Fruit fly (Drosophila melanogaster) whole organism, embryonic: Measurements from ENCODE around the gene fzy.

Experiments used
- BEAF-32 ChIP-seq: fragments of 200-800 bp; sonication (Bioruptor generic); optimal IDR thresholded peaks from 3 replicates; lab custom pipeline; 2017; ENCODE audit warnings: missing biosample characterization, missing genetic modification characterization, mild to moderate bottlenecking, moderate library complexity, missing genetic modification reagents
- CG1024 ChIP-seq: fragments of 200-800 bp; sonication (Bioruptor generic); IDR thresholded peaks from 2 replicates; pipeline ENCODE4 v1.3.6; 2022; ENCODE audit warnings: missing biosample characterization, missing genetic modification characterization
- CG10267 ChIP-seq: fragments of 200-800 bp; sonication (Bioruptor generic); optimal IDR thresholded peaks from 2 replicates; lab custom pipeline; 2018; ENCODE audit warnings: missing biosample characterization, mild to moderate bottlenecking, missing genetic modification characterization, moderate library complexity
- CG12104 ChIP-seq: fragments of 200-800 bp; sonication (Bioruptor generic); optimal IDR thresholded peaks from 3 replicates; lab custom pipeline; 2016; ENCODE audit warnings: missing biosample characterization, missing genetic modification characterization
- CG12299 ChIP-seq: fragments of 200-800 bp; sonication (Bioruptor generic); optimal IDR thresholded peaks from 2 replicates; lab custom pipeline; 2018; ENCODE audit warnings: missing biosample characterization, mild to moderate bottlenecking, missing genetic modification characterization
- CG12659 ChIP-seq: fragments of 200-800 bp; sonication (Bioruptor generic); optimal IDR thresholded peaks from 3 replicates; lab custom pipeline; 2017; ENCODE audit warnings: mild to moderate bottlenecking, missing biosample characterization, missing genetic modification reagents, missing genetic modification characterization
- CG14710 ChIP-seq: fragments of 200-800 bp; sonication (Bioruptor generic); optimal IDR thresholded peaks from 3 replicates; lab custom pipeline; 2019; ENCODE audit warnings: missing biosample characterization, mild to moderate bottlenecking, missing genetic modification characterization, moderate library complexity
- CG17359 ChIP-seq: fragments of 200-800 bp; sonication (Bioruptor generic); optimal IDR thresholded peaks from 3 replicates; lab custom pipeline; 2018; ENCODE audit warnings: missing biosample characterization, mild to moderate bottlenecking, missing genetic modification characterization, moderate library complexity
- CG2116 ChIP-seq: fragments of 200-800 bp; sonication (Bioruptor generic); optimal IDR thresholded peaks from 3 replicates; lab custom pipeline; 2018; ENCODE audit warnings: missing biosample characterization, mild to moderate bottlenecking, missing genetic modification characterization
- CG2712 ChIP-seq: fragments of 200-800 bp; optimal IDR thresholded peaks from 3 replicates; lab custom pipeline; 2019; ENCODE audit warnings: missing biosample characterization, mild to moderate bottlenecking, missing genetic modification characterization, moderate library complexity
- CG30403 ChIP-seq: fragments of 200-800 bp; sonication (Bioruptor generic); optimal IDR thresholded peaks from 3 replicates; lab custom pipeline; 2016; ENCODE audit warnings: missing biosample characterization, missing genetic modification characterization
- CG31365 ChIP-seq: fragments of 200-800 bp; sonication (Bioruptor generic); optimal IDR thresholded peaks from 2 replicates; lab custom pipeline; 2018; ENCODE audit warnings: missing biosample characterization, mild to moderate bottlenecking, missing genetic modification characterization
- CG3726 ChIP-seq: fragments of 200-800 bp; sonication (Bioruptor generic); IDR thresholded peaks from 3 replicates; pipeline ENCODE4, ENCODE4 v1.3.6; 2022; ENCODE audit warnings: missing biosample characterization, missing genetic modification characterization
- CG6254 ChIP-seq: fragments of 200-800 bp; sonication (Bioruptor generic); optimal IDR thresholded peaks from 3 replicates; lab custom pipeline; 2017; ENCODE audit warnings: mild to moderate bottlenecking, missing biosample characterization, missing genetic modification reagents, missing genetic modification characterization
- CG7556 ChIP-seq: fragments of 200-800 bp; sonication (Bioruptor generic); optimal IDR thresholded peaks from 2 replicates; lab custom pipeline; 2017; ENCODE audit warnings: missing biosample characterization, mild to moderate bottlenecking, missing genetic modification characterization
- CG8281 ChIP-seq: fragments of 200-800 bp; sonication (Bioruptor generic); optimal IDR thresholded peaks from 2 replicates; lab custom pipeline; 2018; ENCODE audit warnings: missing biosample characterization, mild to moderate bottlenecking, missing genetic modification characterization, moderate library complexity
- CG8388 ChIP-seq: fragments of 200-800 bp; sonication (Bioruptor generic); optimal IDR thresholded peaks from 2 replicates; lab custom pipeline; 2019; ENCODE audit warnings: missing biosample characterization, mild to moderate bottlenecking, missing genetic modification characterization, moderate library complexity
- CG8924 ChIP-seq: fragments of 200-800 bp; optimal IDR thresholded peaks from 3 replicates; lab custom pipeline; 2019; ENCODE audit warnings: missing biosample characterization, mild to moderate bottlenecking, missing genetic modification characterization, moderate library complexity
- CG9932 ChIP-seq: fragments of 200-800 bp; sonication (Bioruptor generic); IDR thresholded peaks from 2 replicates; pipeline ENCODE4 v1.3.6; 2022; ENCODE audit warnings: missing biosample characterization, missing genetic modification characterization
- CoRest ChIP-seq: fragments of 200-800 bp; sonication (Bioruptor generic); optimal IDR thresholded peaks from 3 replicates; lab custom pipeline; 2018; ENCODE audit warnings: missing biosample characterization, mild to moderate bottlenecking, missing genetic modification characterization, moderate library complexity
- D19B ChIP-seq: fragments of 200-800 bp; sonication (Bioruptor generic); optimal IDR thresholded peaks from 2 replicates; lab custom pipeline; 2017; ENCODE audit warnings: missing biosample characterization, mild to moderate bottlenecking, missing genetic modification characterization
- Dip3 ChIP-seq: fragments of 200-800 bp; sonication (Bioruptor generic); optimal IDR thresholded peaks from 3 replicates; lab custom pipeline; 2016; ENCODE audit warnings: missing biosample characterization, missing genetic modification characterization
- Dp ChIP-seq: fragments of 200-800 bp; sonication (Bioruptor generic); optimal IDR thresholded peaks from 2 replicates; lab custom pipeline; 2018; ENCODE audit warnings: missing biosample characterization, mild to moderate bottlenecking, missing genetic modification characterization, moderate library complexity
- E2f2 ChIP-seq: fragments of 200-800 bp; sonication (Bioruptor generic); IDR thresholded peaks from 2 replicates; pipeline ENCODE4 v1.3.6; 2022; ENCODE audit warnings: missing biosample characterization, missing genetic modification characterization
- Ets65A ChIP-seq: fragments of 200-800 bp; sonication (Bioruptor generic); peaks from one replicate; lab custom pipeline; 2016; ENCODE audit warnings: missing biosample characterization, missing genetic modification characterization
- Hand ChIP-seq: fragments of 200-800 bp; sonication (Bioruptor generic); optimal IDR thresholded peaks from 2 replicates; lab custom pipeline; 2017; ENCODE audit warnings: mild to moderate bottlenecking, missing biosample characterization, missing genetic modification reagents, missing genetic modification characterization
- HmgZ ChIP-seq: fragments of 200-800 bp; sonication (Bioruptor generic); optimal IDR thresholded peaks from 2 replicates; lab custom pipeline; 2018; ENCODE audit warnings: missing biosample characterization, mild to moderate bottlenecking, missing genetic modification characterization
- Poxn ChIP-seq: fragments of 200-800 bp; sonication (Bioruptor generic); IDR thresholded peaks from 2 replicates; pipeline ENCODE4 v1.3.6; 2022; ENCODE audit warnings: missing biosample characterization, missing genetic modification characterization
- Ssrp ChIP-seq: fragments of 200-800 bp; sonication (Bioruptor generic); optimal IDR thresholded peaks from 2 replicates; lab custom pipeline; 2018; ENCODE audit warnings: missing biosample characterization, mild to moderate bottlenecking, missing genetic modification characterization, moderate library complexity
- Vsx1 ChIP-seq: fragments of 200-800 bp; sonication (Bioruptor generic); optimal IDR thresholded peaks from 2 replicates; lab custom pipeline; 2017; ENCODE audit warnings: missing biosample characterization, mild to moderate bottlenecking, missing genetic modification characterization, missing genetic modification reagents
- chinmo ChIP-seq: fragments of 200-800 bp; sonication (Bioruptor generic); IDR thresholded peaks from 4 replicates; pipeline ENCODE4 v1.3.6; 2022; ENCODE audit warnings: missing biosample characterization, missing genetic modification characterization; ENCODE audit not compliant: partially characterized antibody
- dpn ChIP-seq, 2 experiments: fragments of 200-800 bp; sonication (Bioruptor generic); optimal IDR thresholded peaks; 3 replicates each; lab custom pipeline; 2016; ENCODE audit warnings: missing biosample characterization in 2 of 2, missing genetic modification characterization in 2 of 2
- ewg ChIP-seq: fragments of 200-800 bp; sonication (Bioruptor generic); optimal IDR thresholded peaks from 3 replicates; lab custom pipeline; 2017; ENCODE audit warnings: mild to moderate bottlenecking, missing biosample characterization, missing genetic modification reagents, missing genetic modification characterization
- eyg ChIP-seq: fragments of 200-800 bp; sonication (Bioruptor generic); optimal IDR thresholded peaks from 3 replicates; lab custom pipeline; 2016; ENCODE audit warnings: missing biosample characterization, missing genetic modification characterization
- gfzf ChIP-seq: fragments of 200-800 bp; sonication (Bioruptor generic); optimal IDR thresholded peaks from 2 replicates; lab custom pipeline; 2016; ENCODE audit warnings: missing biosample characterization, mild to moderate bottlenecking, missing genetic modification characterization, moderate library complexity
- grau ChIP-seq: fragments of 200-800 bp; optimal IDR thresholded peaks from 3 replicates; lab custom pipeline; 2019; ENCODE audit warnings: missing biosample characterization, mild to moderate bottlenecking, missing genetic modification characterization, moderate library complexity
- jigr1 ChIP-seq: fragments of 200-800 bp; sonication (Bioruptor generic); IDR thresholded peaks from 3 replicates; pipeline ENCODE4 v1.3.6; 2022; ENCODE audit warnings: missing biosample characterization, missing genetic modification characterization
- kay ChIP-seq: fragments of 200-800 bp; sonication (Bioruptor generic); optimal IDR thresholded peaks from 2 replicates; lab custom pipeline; 2016; ENCODE audit warnings: missing biosample characterization, missing genetic modification characterization
- mirr ChIP-seq: fragments of 200-800 bp; sonication (Bioruptor generic); optimal IDR thresholded peaks from 3 replicates; lab custom pipeline; 2018; ENCODE audit warnings: missing biosample characterization, mild to moderate bottlenecking, missing genetic modification characterization
- mld ChIP-seq: fragments of 200-800 bp; sonication (Bioruptor generic); IDR thresholded peaks from 3 replicates; pipeline ENCODE4 v1.3.6; 2022; ENCODE audit warnings: missing biosample characterization, missing genetic modification characterization; ENCODE audit not compliant: partially characterized antibody
- pho ChIP-seq: fragments of 200-800 bp; sonication (Bioruptor generic); optimal IDR thresholded peaks from 2 replicates; lab custom pipeline; 2016; ENCODE audit warnings: missing biosample characterization, missing genetic modification characterization
- phol ChIP-seq: fragments of 200-800 bp; sonication (Bioruptor generic); optimal IDR thresholded peaks from 3 replicates; lab custom pipeline; 2018; ENCODE audit warnings: missing biosample characterization, mild to moderate bottlenecking, missing genetic modification characterization, moderate library complexity
- pzg ChIP-seq: fragments of 200-800 bp; sonication (Bioruptor generic); optimal IDR thresholded peaks from 3 replicates; lab custom pipeline; 2018; ENCODE audit warnings: missing biosample characterization, mild to moderate bottlenecking, missing genetic modification characterization, moderate library complexity
- row ChIP-seq: fragments of 200-800 bp; sonication (Bioruptor generic); IDR thresholded peaks from 3 replicates; pipeline ENCODE4 v1.3.6; 2022; ENCODE audit warnings: missing biosample characterization, missing genetic modification characterization
- sd ChIP-seq: fragments of 200-800 bp; sonication (Bioruptor generic); optimal IDR thresholded peaks from 3 replicates; lab custom pipeline; 2018; ENCODE audit warnings: missing biosample characterization, mild to moderate bottlenecking, missing genetic modification characterization, moderate library complexity
- stwl ChIP-seq: fragments of 200-800 bp; sonication (Bioruptor generic); optimal IDR thresholded peaks from 3 replicates; lab custom pipeline; 2018; ENCODE audit warnings: missing biosample characterization, mild to moderate bottlenecking, missing genetic modification characterization, moderate library complexity
- trem ChIP-seq: fragments of 200-800 bp; optimal IDR thresholded peaks from 3 replicates; lab custom pipeline; 2019; ENCODE audit warnings: missing biosample characterization, mild to moderate bottlenecking, missing genetic modification characterization, moderate library complexity
- unpg ChIP-seq: fragments of 200-800 bp; sonication (Bioruptor generic); optimal IDR thresholded peaks from 3 replicates; lab custom pipeline; 2018; ENCODE audit warnings: missing biosample characterization, mild to moderate bottlenecking, missing genetic modification characterization, moderate library complexity
- zf30C ChIP-seq: fragments of 200-800 bp; sonication (Bioruptor generic); optimal IDR thresholded peaks from 3 replicates; lab custom pipeline; 2018; ENCODE audit warnings: missing biosample characterization, mild to moderate bottlenecking, missing genetic modification characterization

The fzy gene

DNA sequence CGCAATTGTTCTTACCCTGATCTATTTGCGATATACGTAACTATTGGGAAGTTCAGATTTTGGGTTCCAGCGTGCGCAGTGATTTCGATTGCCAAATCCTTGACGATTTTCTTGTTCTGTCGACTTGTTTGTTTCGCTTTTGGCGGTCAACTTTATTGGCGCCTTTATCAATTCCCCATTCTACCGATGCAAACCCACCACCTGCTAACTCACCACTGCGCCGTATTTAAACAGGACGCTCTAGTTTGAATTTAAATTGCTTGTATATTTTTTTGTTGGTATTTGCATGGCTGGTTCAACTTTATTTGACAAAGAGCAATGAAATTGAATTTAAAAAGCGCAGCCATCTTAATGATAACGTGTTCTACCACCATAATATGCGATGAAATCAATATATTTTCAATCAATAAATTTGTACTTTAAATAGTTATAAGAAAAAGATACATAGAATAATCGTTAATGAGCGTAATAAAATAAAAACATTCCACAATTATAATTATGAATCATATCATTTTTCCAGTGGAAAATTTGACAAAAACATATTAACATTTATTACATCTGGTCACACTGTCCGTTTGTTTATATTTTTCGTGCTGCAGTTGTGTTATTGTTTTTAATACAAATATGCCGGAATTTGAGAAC is 49.1 kb upstream of the fzy start, which contains the start of the genes twe and CG4935:
Gene twe (minus strand): TSS at position 302 of the 642 bp plus-strand sequence.
Gene CG4935 (plus strand): TSS at position 566 of the 642 bp plus-strand sequence.
- TF ChIP-seq mld (GFP tag; lab: Robert Waterston, UW): no peak
- peak; percentile 44 for TF ChIP-seq Ssrp
- peak; percentile 2 for TF ChIP-seq CG2116 (GFP tag; lab: Kevin White, UChicago)
- TF ChIP-seq CG2712 (tag; lab: Kevin White, UChicago): peak; percentile 1
- peak; percentile 14 for TF ChIP-seq grau (tag; lab: Kevin White, UChicago)
- TF ChIP-seq Poxn (GFP tag; lab: Robert Waterston, UW): no peak
- peak; percentile 59 for TF ChIP-seq CoRest (tag; lab: Kevin White, UChicago)
- TF ChIP-seq pzg (GFP tag; lab: Kevin White, UChicago): peak; percentile 11
- no peak for TF ChIP-seq phol (tag; lab: Kevin White, UChicago)
- TF ChIP-seq BEAF-32: peak; percentile 9
- peak; percentile 26 for TF ChIP-seq CG10267 (tag; lab: Kevin White, UChicago)
- no peak for TF ChIP-seq unpg (GFP tag; lab: Kevin White, UChicago)
- peak; percentile 29 for TF ChIP-seq kay (GFP tag; lab: Kevin White, UChicago)
- TF ChIP-seq CG6254: no peak
- TF ChIP-seq Hand (GFP tag; lab: Kevin White, UChicago): no peak
- TF ChIP-seq CG31365 (tag; lab: Kevin White, UChicago): no peak
- TF ChIP-seq mirr: no peak
- TF ChIP-seq eyg (GFP tag; lab: Kevin White, UChicago): no peak
- no peak for TF ChIP-seq jigr1 (GFP tag; lab: Robert Waterston, UW)
- TF ChIP-seq Dp: peak; percentile 70
- TF ChIP-seq CG12299 (tag; lab: Kevin White, UChicago): peak; percentile 3
- no peak for TF ChIP-seq CG3726 (GFP tag; lab: Robert Waterston, UW)
- TF ChIP-seq stwl: peak; percentile 46
- no peak for TF ChIP-seq Dip3
- TF ChIP-seq zf30C (GFP tag; lab: Kevin White, UChicago): peak; percentile 20
- peak; percentile 1 for TF ChIP-seq HmgZ
- TF ChIP-seq Ets65A (GFP tag; lab: Kevin White, UChicago): no peak
- TF ChIP-seq CG30403 (GFP tag; lab: Kevin White, UChicago): peak; percentile 16
- peak; percentile 77 for TF ChIP-seq E2f2
- no peak for TF ChIP-seq CG9932 (GFP tag; lab: Robert Waterston, UW)
- TF ChIP-seq ewg (GFP tag; lab: Kevin White, UChicago): peak; percentile 22
- peak; percentile 27 for TF ChIP-seq CG8924 (tag; lab: Kevin White, UChicago)
- TF ChIP-seq CG17359 (tag; lab: Kevin White, UChicago): no peak
- TF ChIP-seq CG14710: peak; percentile 34
- no peak for TF ChIP-seq dpn (GFP tag; optimal IDR thresholded peaks at IDR 0.05; lab: Kevin White, UChicago)
- TF ChIP-seq gfzf (GFP tag; lab: Kevin White, UChicago): peak; percentile 55
- no peak for TF ChIP-seq CG12104 (GFP tag; lab: Kevin White, UChicago)
- peak; percentile 30 for TF ChIP-seq CG8388 (GFP tag; lab: Kevin White, UChicago)
- TF ChIP-seq chinmo (GFP tag; lab: Robert Waterston, UW): no peak
- TF ChIP-seq pho: peak; percentile 17
- TF ChIP-seq sd: peak; percentile 27
- TF ChIP-seq row (GFP tag; lab: Robert Waterston, UW): peak; percentile 26; the same call in 1 of the 3 replicates
- TF ChIP-seq CG1024 (GFP tag; lab: Robert Waterston, UW): no peak
- peak; percentile 26 for TF ChIP-seq CG12659 (GFP tag; lab: Kevin White, UChicago)
- peak; percentile 2 for TF ChIP-seq CG7556 (GFP tag; lab: Kevin White, UChicago)
- peak; percentile 31 for TF ChIP-seq trem
- no peak for TF ChIP-seq CG8281
- TF ChIP-seq Vsx1: no peak
- no peak for TF ChIP-seq D19B (GFP tag; lab: Kevin White, UChicago)
